Fruit fly (Drosophila melanogaster) Kc167 (cell line): Measurements from ENCODE around the gene ArfGAP3.

ENCODE experiments used
- Myc ChIP-seq: fragments of >200 bp; optimal IDR thresholded peaks from 2 replicates; lab custom pipeline; 2017; ENCODE audit warnings: missing external identifiers
- Sin3A ChIP-seq: fragments of >200 bp; optimal IDR thresholded peaks from 2 replicates; lab custom pipeline; 2018; ENCODE audit warnings: missing external identifiers
- h ChIP-seq: fragments of >200 bp; optimal IDR thresholded peaks from 3 replicates; lab custom pipeline; 2018; ENCODE audit warnings: missing external identifiers
- insv ChIP-seq: fragments of >200 bp; optimal IDR thresholded peaks from 3 replicates; lab custom pipeline; 2018; ENCODE audit warnings: missing external identifiers
- psq ChIP-seq: fragments of >200 bp; optimal IDR thresholded peaks from 2 replicates; lab custom pipeline; 2017; ENCODE audit warnings: missing external identifiers
- ttk ChIP-seq: sonication (Bioruptor generic); optimal IDR thresholded peaks from 2 replicates; lab custom pipeline; 2017; ENCODE audit warnings: missing external identifiers

ArfGAP3 gene

DNA sequence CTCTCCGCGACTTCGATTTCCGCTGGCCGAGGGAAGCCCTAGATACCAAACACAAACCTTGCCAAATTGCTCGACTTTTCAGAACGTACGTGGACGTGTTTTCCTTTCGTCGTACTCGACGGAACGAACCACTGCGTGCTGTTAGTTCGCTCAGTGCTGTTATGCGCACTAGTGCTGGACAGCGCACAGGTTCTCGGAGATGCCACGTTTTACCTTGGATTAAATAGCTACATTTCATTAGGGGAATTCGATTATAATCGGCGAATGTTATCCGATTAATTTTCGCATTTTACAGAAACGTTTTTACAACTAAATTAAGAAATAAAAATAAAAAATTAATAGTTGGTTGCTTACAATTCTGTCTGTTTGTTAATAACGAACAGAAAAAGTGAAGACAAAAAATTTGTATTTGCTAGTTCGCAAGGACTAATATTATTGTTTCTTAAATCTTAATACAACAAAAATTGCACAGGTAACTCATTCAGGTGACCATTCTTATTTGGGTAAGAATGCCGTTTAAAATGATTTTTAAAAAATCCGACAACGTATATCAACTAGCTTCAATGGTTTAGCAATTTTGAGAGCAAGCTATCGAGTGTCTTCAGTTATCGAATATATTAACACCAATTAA, at the start of gene ArfGAP3, which contains the start of gene CG32452:
Gene ArfGAP3, minus strand, starts transcription at position 441 of the 631 bp plus-strand sequence.
Gene CG32452, plus strand, starts transcription at position 592 of the 631 bp plus-strand sequence.
- TF ChIP-seq Myc (lab: Kevin White, UChicago), result no peak
- peak; percentile 77 for TF ChIP-seq psq

DNA sequence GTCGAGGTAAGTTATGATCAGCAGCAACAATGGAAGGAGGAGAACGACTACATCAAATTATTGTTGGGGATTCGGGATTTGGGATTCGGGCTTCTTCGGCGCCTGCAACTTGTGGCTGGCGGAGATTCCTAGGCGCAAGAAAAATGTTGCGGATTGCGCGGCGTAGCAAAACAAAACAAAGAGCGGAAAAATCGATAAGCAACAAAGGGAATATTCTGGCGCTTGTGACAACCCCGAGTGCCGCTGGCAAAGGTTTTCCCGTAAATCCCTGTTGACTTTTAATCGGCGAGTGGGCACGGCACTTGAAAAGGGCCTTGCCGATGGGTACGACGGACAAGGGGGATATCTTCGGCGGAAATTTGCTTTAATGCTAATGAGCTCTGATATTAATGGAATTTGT, 32.6 kb upstream of the ArfGAP3 start:
- no peak for TF ChIP-seq ttk (lab: Kevin White, UChicago)
- TF ChIP-seq insv (lab: Kevin White, UChicago), result no peak
- TF ChIP-seq Myc (lab: Kevin White, UChicago), result no peak
- no peak for TF ChIP-seq psq
- no peak for TF ChIP-seq h
- no peak for TF ChIP-seq Sin3A (lab: Kevin White, UChicago)

DNA sequence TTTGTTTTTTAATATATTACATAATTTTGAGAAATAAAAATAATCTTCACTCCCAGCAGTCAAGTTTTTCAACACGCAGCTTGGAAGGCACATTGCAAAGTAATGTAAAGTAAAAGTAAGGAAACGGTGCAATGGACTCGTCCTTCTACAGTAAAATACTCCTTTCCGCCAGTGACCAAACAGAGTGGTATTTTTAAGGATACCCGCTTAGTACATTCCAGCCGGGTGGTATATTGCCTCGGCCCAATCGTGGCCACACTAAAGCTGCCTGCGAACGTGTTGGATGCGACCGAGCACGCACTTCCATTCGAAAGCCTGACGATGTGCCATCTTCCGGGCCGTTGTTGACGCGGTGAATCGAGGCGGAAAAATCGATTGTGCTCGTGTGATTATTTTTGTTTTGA, 31.8 kb upstream of the ArfGAP3 start, which contains the start of gene SPoCk:
Gene SPoCk, plus strand, starts transcription at position 298 of the 404 bp plus-strand sequence.
- TF ChIP-seq psq, result no peak
- TF ChIP-seq ttk (lab: Kevin White, UChicago), result no peak
- no peak for TF ChIP-seq insv (lab: Kevin White, UChicago)
- no peak for TF ChIP-seq Myc (lab: Kevin White, UChicago)
- TF ChIP-seq Sin3A (lab: Kevin White, UChicago), result no peak
- no peak for TF ChIP-seq h

DNA sequence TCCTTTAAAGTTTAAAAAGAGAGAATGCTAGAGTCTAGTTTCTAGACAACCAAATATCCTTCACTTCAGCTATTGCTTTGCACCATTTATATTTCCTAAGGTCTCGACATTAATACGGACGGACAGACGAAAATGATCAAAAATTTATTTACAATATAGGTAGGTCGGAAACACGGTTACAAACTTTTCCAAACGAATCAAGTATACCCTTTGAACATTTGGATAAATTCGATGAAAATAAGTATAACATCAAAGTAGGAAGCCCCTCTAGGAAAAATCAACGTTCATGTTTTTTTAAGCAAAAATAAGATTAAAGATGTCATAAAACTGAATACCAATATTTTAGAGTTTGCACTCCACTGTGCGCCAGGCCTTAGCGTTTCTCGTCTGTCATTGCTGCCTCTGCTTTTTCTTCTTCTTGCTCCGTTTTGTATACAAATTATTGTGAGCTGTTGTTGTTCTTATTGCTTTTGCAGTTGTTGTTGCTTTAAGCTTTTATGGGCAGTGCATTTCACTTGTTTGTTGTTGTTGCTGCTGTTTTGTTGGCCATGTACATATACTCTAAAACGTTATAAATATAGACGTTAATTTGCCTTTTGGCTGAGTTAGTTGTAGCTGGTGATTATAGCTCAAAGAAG, 25.7 kb upstream of the ArfGAP3 start:
- no peak for TF ChIP-seq ttk (lab: Kevin White, UChicago)
- no peak for TF ChIP-seq h
- TF ChIP-seq Myc (lab: Kevin White, UChicago), result no peak
- TF ChIP-seq Sin3A (lab: Kevin White, UChicago), result no peak
- no peak for TF ChIP-seq insv (lab: Kevin White, UChicago)
- TF ChIP-seq psq, result no peak

DNA sequence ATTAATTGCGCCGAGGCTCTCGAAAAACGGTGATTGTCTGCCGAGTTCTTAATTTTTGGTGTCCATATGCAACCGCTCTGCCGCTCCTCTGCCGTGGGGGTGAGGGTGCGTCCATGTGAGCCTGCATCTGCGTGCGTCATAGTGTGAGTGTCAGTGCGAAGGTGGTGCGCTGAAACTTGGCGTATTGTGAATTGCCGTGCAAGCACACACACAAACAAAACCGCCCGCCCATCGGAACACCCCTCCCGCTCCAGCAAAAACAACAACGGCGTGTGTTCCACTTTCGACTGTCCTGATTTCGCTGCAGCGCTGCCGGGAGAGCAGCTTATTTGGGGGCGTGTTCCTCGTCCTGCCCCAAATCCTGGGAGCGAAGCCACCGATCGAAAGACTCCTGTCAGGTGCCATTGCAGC, 24.7 kb upstream of the ArfGAP3 start:
- TF ChIP-seq ttk (lab: Kevin White, UChicago) (no peak), h (no peak), insv (lab: Kevin White, UChicago) (no peak), Sin3A (lab: Kevin White, UChicago) (no peak), Myc (lab: Kevin White, UChicago) (no peak), psq (no peak)

DNA sequence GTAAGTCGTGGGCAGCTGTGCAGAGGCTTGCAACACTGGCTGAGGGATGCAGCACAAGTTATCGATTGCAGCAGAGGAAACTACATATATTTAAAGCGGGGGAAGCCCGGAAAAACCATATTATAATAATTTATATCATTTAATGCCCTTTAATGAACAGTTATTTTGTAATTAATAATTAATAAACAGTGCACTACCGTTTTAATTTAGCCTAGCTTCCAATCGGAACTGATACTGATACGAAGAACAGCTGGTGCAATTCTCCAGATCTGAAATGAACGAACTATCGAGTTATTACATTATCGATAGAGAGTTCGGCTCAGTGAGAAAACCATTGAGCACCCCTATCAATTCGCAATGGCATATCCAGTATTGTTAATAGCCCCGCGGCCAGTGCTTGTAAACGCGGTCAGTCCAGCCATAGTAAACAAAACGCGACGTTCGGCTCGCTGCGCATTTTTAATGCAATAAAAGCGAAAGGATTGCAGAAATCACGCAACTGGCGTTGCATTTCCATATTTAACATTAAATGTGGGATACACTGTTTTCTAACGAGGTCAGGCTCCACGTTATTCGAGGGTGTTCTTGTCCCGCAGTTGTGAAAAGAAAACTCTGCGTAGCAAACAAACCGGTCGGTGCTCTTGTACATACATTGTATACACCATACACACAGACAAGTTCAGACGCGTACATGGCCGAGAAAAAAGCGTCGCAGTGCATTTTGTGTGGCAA, 24.2 kb upstream of the ArfGAP3 start, which contains the start of gene CG7369:
Gene CG7369, plus strand, starts transcription at position 405 of the 732 bp plus-strand sequence.
- TF ChIP-seq h (no peak), ttk (lab: Kevin White, UChicago) (no peak), Sin3A (lab: Kevin White, UChicago) (no peak), psq (no peak), insv (lab: Kevin White, UChicago) (no peak), Myc (lab: Kevin White, UChicago) (no peak)

DNA sequence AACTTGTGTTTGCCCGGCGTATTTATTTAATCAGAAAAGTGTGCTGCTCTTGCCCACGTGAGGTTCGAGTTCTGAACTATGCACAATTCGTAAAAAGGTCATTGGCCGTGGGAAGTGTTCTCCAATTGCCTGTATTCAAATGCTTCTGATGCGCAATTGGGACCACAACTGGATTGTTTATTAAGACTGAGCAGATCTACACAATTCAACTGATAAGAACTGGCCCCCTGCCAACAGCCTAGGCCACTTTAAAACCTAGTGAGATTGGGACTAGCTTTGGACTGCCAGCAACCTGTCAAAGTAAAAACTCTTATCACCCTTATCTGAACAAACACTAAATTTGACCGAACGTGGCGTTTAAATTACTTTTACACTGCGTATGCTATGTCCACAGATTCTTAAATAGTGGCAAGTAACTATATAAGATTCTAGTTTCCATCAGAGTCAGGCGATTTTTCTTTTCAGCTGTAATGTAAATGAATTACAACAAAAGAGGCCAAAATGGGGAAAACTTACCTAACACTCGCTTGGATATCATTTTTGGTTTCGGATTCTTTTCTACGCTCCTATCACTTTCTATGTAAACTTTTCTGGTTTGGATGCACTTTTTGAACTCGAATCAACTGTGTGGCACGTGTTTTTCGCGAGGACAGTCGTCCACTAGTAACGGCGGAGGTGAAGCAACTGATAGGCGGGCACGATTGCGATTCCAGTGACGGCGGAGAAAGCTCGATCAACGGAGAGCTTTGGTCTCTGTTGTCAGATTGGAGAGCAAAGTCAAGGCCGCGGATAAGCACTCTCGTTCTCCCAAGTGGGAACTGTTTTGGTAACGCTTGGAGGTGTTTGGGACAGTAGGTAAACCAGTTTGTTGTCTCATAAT, 20.6 kb upstream of the ArfGAP3 start, which contains the start of gene CG11241:
Gene CG11241, minus strand, starts transcription at position 689 of the 880 bp plus-strand sequence.
- TF ChIP-seq Myc (lab: Kevin White, UChicago), result no peak
- TF ChIP-seq psq, result no peak
- TF ChIP-seq Sin3A (lab: Kevin White, UChicago), result no peak
- no peak for TF ChIP-seq h
- TF ChIP-seq insv (lab: Kevin White, UChicago), result no peak
- TF ChIP-seq ttk (lab: Kevin White, UChicago), result no peak

DNA sequence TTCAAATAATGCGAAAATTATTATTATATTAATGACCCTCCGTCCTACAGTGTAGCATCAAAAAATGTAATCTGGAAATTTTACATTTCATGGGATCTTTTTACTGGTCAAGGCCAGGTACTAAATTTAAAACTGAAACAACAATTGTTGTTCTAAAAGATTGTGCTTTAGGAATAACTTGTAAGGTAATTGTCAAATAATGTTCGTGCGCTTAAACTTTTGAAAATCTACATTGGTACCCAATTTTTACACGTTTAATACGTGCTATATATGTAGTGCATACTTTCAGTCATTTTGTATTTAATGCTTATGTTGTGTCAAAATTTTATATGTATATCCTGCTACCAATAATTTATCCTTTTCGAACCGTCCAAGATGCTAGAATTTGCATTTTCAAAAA, 16.2 kb upstream of the ArfGAP3 start:
- no peak for TF ChIP-seq Sin3A (lab: Kevin White, UChicago)
- TF ChIP-seq h, result no peak
- TF ChIP-seq ttk (lab: Kevin White, UChicago), result no peak
- TF ChIP-seq Myc (lab: Kevin White, UChicago), result no peak
- TF ChIP-seq insv (lab: Kevin White, UChicago), result no peak
- TF ChIP-seq psq, result no peak

DNA sequence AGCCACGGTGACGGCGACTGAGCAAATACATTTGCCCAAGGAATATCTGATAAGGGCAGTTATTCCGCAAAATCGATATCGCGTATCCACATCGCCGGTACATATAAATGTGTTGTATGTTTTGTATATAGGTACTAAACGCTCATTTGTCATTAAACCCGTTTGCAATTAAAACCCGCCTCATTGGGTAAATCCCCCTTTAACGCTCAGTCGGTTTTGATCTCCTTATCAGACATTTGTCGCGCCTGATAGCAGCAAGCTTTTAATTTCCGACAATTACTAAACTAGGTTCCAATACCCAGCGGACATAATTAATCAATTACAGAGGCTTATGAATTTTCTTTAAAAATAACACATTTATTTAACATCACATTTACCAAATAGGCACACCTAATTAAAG, 14.0 kb upstream of the ArfGAP3 start:
- no peak for TF ChIP-seq insv (lab: Kevin White, UChicago)
- TF ChIP-seq Myc (lab: Kevin White, UChicago), result no peak
- TF ChIP-seq Sin3A (lab: Kevin White, UChicago), result no peak
- TF ChIP-seq h, result no peak
- TF ChIP-seq ttk (lab: Kevin White, UChicago), result no peak
- no peak for TF ChIP-seq psq

DNA sequence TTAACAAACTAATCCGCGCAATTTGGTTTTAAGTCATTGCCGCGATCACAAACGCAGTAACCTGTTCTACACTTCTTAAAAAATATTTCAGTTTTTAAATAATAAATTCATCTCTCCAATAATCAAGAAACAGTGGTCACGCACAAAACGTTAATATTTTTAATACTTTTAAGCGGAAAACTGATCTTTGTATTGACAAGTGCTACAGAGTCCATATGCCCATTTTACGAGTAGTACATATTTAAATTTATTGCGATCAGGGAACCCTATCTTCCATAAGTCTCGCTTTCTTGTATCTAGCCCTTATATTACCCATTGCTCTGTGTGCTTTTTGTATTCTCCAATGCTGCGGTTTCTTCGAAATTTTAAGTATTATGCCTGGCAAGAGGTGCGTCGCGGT, 12.1 kb upstream of the ArfGAP3 start, which contains the start of gene CG32454:
Gene CG32454, plus strand, starts transcription at position 301 of the 400 bp plus-strand sequence.
- TF ChIP-seq h (no peak), Myc (lab: Kevin White, UChicago) (no peak), Sin3A (lab: Kevin White, UChicago) (no peak), psq (no peak), ttk (lab: Kevin White, UChicago) (no peak), insv (lab: Kevin White, UChicago) (no peak)
